Fruit fly (Drosophila melanogaster) whole organism, wandering third instar larva: ENCODE results near the gene CG16756.

Experiments used
- CG32264 ChIP-seq: fragments of 200-800 bp; sonication (Bioruptor generic); optimal IDR thresholded peaks from 2 replicates; lab custom pipeline; 2016; ENCODE audit warnings: missing biosample characterization, missing genetic modification characterization
- Hnf4 ChIP-seq: fragments of 200-800 bp; sonication (Bioruptor generic); optimal IDR thresholded peaks from 2 replicates; lab custom pipeline; 2016; ENCODE audit warnings: missing biosample characterization, mild to moderate bottlenecking, missing genetic modification characterization
- Hr83 ChIP-seq: fragments of 200-300 bp; sonication (Bioruptor generic); optimal IDR thresholded peaks from 2 replicates; lab custom pipeline; 2016; ENCODE audit warnings: missing biosample characterization, mild to moderate bottlenecking, missing genetic modification characterization, moderate library complexity; ENCODE audit not compliant: poor library complexity, severe bottlenecking
- Mio ChIP-seq: sonication (Bioruptor generic); optimal IDR thresholded peaks from 2 replicates; lab custom pipeline; 2016; ENCODE audit warnings: missing biosample characterization, missing genetic modification characterization
- Myc ChIP-seq: fragments of >200 bp; optimal IDR thresholded peaks from 2 replicates; lab custom pipeline; 2017
- N ChIP-seq: fragments of >200 bp; optimal IDR thresholded peaks from 2 replicates; lab custom pipeline; 2018; ENCODE audit warnings: missing biosample characterization, missing external identifiers, missing genetic modification characterization
- Rel ChIP-seq, 2 experiments: fragments of 200-800 bp; sonication (Bioruptor generic) in 1 of 2; optimal IDR thresholded peaks; 2 replicates in 1 of 2; 3 replicates in 1 of 2; lab custom pipeline; 2016 to 2019; ENCODE audit warnings: mild to moderate bottlenecking in 2 of 2, missing biosample characterization in 2 of 2, missing genetic modification characterization in 2 of 2, moderate library complexity in 1 of 2
- brk ChIP-seq: fragments of 200-800 bp; sonication (Bioruptor generic); optimal IDR thresholded peaks from 2 replicates; lab custom pipeline; 2016; ENCODE audit warnings: missing biosample characterization, mild to moderate bottlenecking, missing genetic modification characterization
- dl ChIP-seq, 2 experiments: fragments of 175-275, 200-275 bp in 1 of 2; fragments of 200-275 bp in 1 of 2; sonication (Bioruptor generic); optimal IDR thresholded peaks; lab custom pipeline; 2018; ENCODE audit warnings: mild to moderate bottlenecking in 2 of 2, missing biosample characterization in 2 of 2, missing genetic modification characterization in 2 of 2, moderate library complexity in 2 of 2; ENCODE audit not compliant: partially characterized antibody in 2 of 2, insufficient read depth in 1 of 2
- h ChIP-seq: fragments of 200-800 bp; sonication (Bioruptor generic); optimal IDR thresholded peaks from 3 replicates; lab custom pipeline; 2016; ENCODE audit warnings: missing biosample characterization, mild to moderate bottlenecking, missing genetic modification characterization
- rgr ChIP-seq: fragments of 200-800 bp; sonication (Bioruptor generic); optimal IDR thresholded peaks from 3 replicates; lab custom pipeline; 2016; ENCODE audit warnings: missing biosample characterization, mild to moderate bottlenecking, missing genetic modification characterization

The CG16756 gene

DNA sequence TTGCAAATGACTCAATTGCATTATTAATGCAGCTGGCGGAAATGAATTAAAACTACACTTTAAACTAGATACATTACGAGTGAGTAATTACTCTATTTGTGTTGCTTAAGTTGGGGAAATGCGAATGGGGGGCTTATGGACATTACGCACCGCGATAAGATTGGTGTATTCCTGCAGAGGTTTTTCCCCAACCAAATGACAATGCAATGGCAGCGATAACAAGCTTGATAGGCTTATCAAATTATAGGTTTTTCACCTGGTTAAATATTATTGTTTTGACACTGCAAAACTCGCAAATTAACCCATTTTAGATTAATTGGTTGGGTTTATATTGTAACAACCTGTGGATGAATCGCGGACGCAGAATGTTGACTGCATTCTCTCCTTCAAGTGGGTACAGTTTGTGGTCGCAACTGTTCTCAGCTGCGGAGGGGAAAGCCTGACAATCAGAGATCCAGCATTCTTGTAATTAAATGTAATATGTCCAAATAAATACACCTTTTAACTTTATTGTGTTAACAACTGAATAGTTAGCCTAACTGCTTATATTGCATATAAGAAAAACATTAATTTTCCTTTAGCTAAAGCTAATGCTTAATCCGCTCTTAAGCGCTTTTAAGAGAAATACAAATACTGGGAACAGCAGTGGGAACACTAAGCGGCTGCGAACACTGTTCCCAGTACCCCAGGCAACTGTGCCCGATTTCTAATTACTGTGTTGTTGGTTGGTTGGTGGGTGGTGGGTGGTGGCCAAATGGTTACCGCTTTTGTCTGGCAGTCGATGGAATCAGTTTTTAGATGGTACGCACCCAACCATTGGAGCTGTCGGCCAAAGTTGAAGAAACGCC lies 5.5 kb downstream of the CG16756 start:
- TF ChIP-seq Myc (lab: Kevin White, UChicago) (peak; percentile 51), N (GFP tag; lab: Kevin White, UChicago) (no peak), Rel (GFP tag; optimal IDR thresholded peaks at IDR 0.05; lab: Kevin White, UChicago) (no peak), Rel (tag; optimal IDR thresholded peaks at IDR 0.05; lab: Kevin White, UChicago) (peak; percentile 95)
- TF ChIP-seq, all 38 proteins: peak for 2

DNA sequence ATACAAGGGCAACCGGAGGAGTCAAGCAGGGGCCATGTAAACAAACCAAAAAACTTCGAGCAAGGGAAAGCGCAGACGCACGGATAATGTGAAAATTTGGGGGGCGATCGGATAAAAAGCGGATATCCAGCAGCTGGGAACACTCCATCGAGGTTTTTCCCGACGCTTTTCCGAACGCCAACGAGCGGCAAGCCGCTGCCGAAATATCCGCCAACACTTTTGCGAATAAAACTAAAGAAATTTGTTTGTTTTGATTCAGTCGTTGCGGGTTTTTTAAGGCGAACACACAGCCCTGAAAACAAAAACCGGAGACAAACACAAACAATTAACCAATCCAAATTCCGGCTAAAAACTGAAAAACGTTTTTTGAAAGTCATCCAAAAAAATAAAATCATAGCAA lies 19.1 kb downstream of the CG16756 start, which contains the start of gene SPR:
TSS of gene SPR (plus strand) at position 253 of the 400 bp plus-strand sequence.
- TF ChIP-seq rgr (no peak), brk (GFP tag; lab: Kevin White, UChicago) (no peak), h (GFP tag; lab: Kevin White, UChicago) (no peak), Hr83 (no peak), Hnf4 (GFP tag; lab: Kevin White, UChicago) (no peak), Myc (lab: Kevin White, UChicago) (no peak), N (GFP tag; lab: Kevin White, UChicago) (no peak), Mio (GFP tag; lab: Kevin White, UChicago) (no peak), CG32264 (GFP tag; lab: Kevin White, UChicago) (no peak), dl (GFP tag; optimal IDR thresholded peaks at IDR 0.05; lab: Kevin White, UChicago; ENCODE audit: insufficient read depth in 1 of 2, partially characterized antibody in 2 of 2) (no peak)
